Fruit fly (Drosophila melanogaster) whole organism, adult: ENCODE data around the gene CG31115.
A peak's percentile ranks its signal among the peaks of the same experiment; 100 is the strongest.

ENCODE experiments used
- CG11617 ChIP-seq: fragments of 200-800 bp; sonication (Bioruptor generic); optimal IDR thresholded peaks from 2 replicates; lab custom pipeline; 2017; ENCODE audit warnings: mild to moderate bottlenecking, missing biosample characterization, missing genetic modification reagents, missing genetic modification characterization
- CG12768 ChIP-seq: fragments of 200-800 bp; sonication (Bioruptor generic); optimal IDR thresholded peaks from 2 replicates; lab custom pipeline; 2017; ENCODE audit warnings: missing biosample characterization, missing genetic modification characterization, mild to moderate bottlenecking, moderate library complexity, missing genetic modification reagents
- CG14711 ChIP-seq: fragments of 200-800 bp; sonication (Bioruptor generic); optimal IDR thresholded peaks from 2 replicates; lab custom pipeline; 2018; ENCODE audit warnings: missing biosample characterization, mild to moderate bottlenecking, missing genetic modification characterization, moderate library complexity
- CG1620 ChIP-seq: fragments of 200-800 bp; sonication (Bioruptor generic); optimal IDR thresholded peaks from 2 replicates; lab custom pipeline; 2016; ENCODE audit warnings: missing biosample characterization, missing genetic modification characterization
- CG33017 ChIP-seq: fragments of 200-800 bp; sonication (Bioruptor generic); optimal IDR thresholded peaks from 2 replicates; lab custom pipeline; 2018; ENCODE audit warnings: missing biosample characterization, mild to moderate bottlenecking, missing genetic modification characterization, moderate library complexity
- CG5204 ChIP-seq: fragments of 200-800 bp; sonication (Bioruptor generic); optimal IDR thresholded peaks from 2 replicates; lab custom pipeline; 2016; ENCODE audit warnings: missing biosample characterization, missing genetic modification characterization
- CG7045 ChIP-seq: fragments of 200-800 bp; sonication (Bioruptor generic); optimal IDR thresholded peaks from 2 replicates; lab custom pipeline; 2017; ENCODE audit warnings: missing biosample characterization, mild to moderate bottlenecking, missing genetic modification characterization
- CG7101 ChIP-seq: fragments of 200-800 bp; sonication (Bioruptor generic); optimal IDR thresholded peaks from 2 replicates; lab custom pipeline; 2018; ENCODE audit warnings: missing biosample characterization, mild to moderate bottlenecking, missing genetic modification characterization, moderate library complexity
- Clk ChIP-seq: fragments of 200-800 bp; sonication (Bioruptor generic); optimal IDR thresholded peaks from 2 replicates; lab custom pipeline; 2017; ENCODE audit warnings: missing biosample characterization, missing genetic modification characterization
- Crg-1 ChIP-seq: fragments of 200-800 bp; sonication (Bioruptor generic); optimal IDR thresholded peaks from 2 replicates; lab custom pipeline; 2016; ENCODE audit warnings: missing biosample characterization, missing genetic modification characterization
- Hr96 ChIP-seq: fragments of 200-800 bp; sonication (Bioruptor generic); optimal IDR thresholded peaks from 2 replicates; lab custom pipeline; 2016; ENCODE audit warnings: missing biosample characterization, missing genetic modification characterization
- Mnt ChIP-seq: fragments of 200-800 bp; sonication (Bioruptor generic); optimal IDR thresholded peaks from 2 replicates; lab custom pipeline; 2016; ENCODE audit warnings: missing biosample characterization, mild to moderate bottlenecking, missing genetic modification characterization
- bab1 ChIP-seq: fragments of 200-800 bp; sonication (Bioruptor generic); optimal IDR thresholded peaks from 3 replicates; lab custom pipeline; 2019; ENCODE audit warnings: missing biosample characterization, mild to moderate bottlenecking, missing genetic modification characterization, moderate library complexity
- cic ChIP-seq: fragments of 200-800 bp; sonication (Bioruptor generic); optimal IDR thresholded peaks from 2 replicates; lab custom pipeline; 2017; ENCODE audit warnings: missing biosample characterization, mild to moderate bottlenecking, missing genetic modification characterization, moderate library complexity
- cnc ChIP-seq, 2 experiments: fragments of >200 bp; optimal IDR thresholded peaks; 2 replicates each; lab custom pipeline; 2017
- kay ChIP-seq: fragments of 200-800 bp; sonication (Bioruptor generic); peaks from one replicate; lab custom pipeline; 2016; ENCODE audit warnings: missing biosample characterization, missing genetic modification characterization, borderline replicate concordance
- ovo ChIP-seq: fragments of 200-800 bp; sonication (Bioruptor generic); optimal IDR thresholded peaks from 2 replicates; lab custom pipeline; 2016; ENCODE audit warnings: missing biosample characterization, missing genetic modification characterization
- pad ChIP-seq: fragments of 200-800 bp; sonication (Bioruptor generic); optimal IDR thresholded peaks from 3 replicates; lab custom pipeline; 2017; ENCODE audit warnings: missing biosample characterization, missing genetic modification characterization, mild to moderate bottlenecking, moderate library complexity, missing genetic modification reagents
- tj ChIP-seq: fragments of 200-800 bp; sonication (Bioruptor generic); optimal IDR thresholded peaks from 3 replicates; lab custom pipeline; 2017; ENCODE audit warnings: missing biosample characterization, mild to moderate bottlenecking, missing genetic modification characterization, moderate library complexity
- toe ChIP-seq: fragments of 200-800 bp; sonication (Bioruptor generic); optimal IDR thresholded peaks from 2 replicates; lab custom pipeline; 2016; ENCODE audit warnings: missing biosample characterization, missing genetic modification characterization

Gene CG31115

dm6 chr3R:25005748-25006147 is 31.0 kb upstream of the CG31115 start:
- no peak for TF ChIP-seq cic (GFP tag; lab: Kevin White, UChicago)
- TF ChIP-seq CG33017: no peak
- TF ChIP-seq Crg-1: no peak
- no peak for TF ChIP-seq bab1 (GFP tag; lab: Kevin White, UChicago)
- TF ChIP-seq CG7101 (tag; lab: Kevin White, UChicago): no peak
- TF ChIP-seq CG14711 (tag; lab: Kevin White, UChicago): no peak
- no peak for TF ChIP-seq pad (GFP tag; lab: Kevin White, UChicago)
- TF ChIP-seq CG12768 (GFP tag; lab: Kevin White, UChicago): no peak
- TF ChIP-seq CG1620 (GFP tag; lab: Kevin White, UChicago): no peak
- no peak for TF ChIP-seq CG5204 (GFP tag; lab: Kevin White, UChicago)
- TF ChIP-seq ovo (GFP tag; lab: Kevin White, UChicago): no peak

DNA sequence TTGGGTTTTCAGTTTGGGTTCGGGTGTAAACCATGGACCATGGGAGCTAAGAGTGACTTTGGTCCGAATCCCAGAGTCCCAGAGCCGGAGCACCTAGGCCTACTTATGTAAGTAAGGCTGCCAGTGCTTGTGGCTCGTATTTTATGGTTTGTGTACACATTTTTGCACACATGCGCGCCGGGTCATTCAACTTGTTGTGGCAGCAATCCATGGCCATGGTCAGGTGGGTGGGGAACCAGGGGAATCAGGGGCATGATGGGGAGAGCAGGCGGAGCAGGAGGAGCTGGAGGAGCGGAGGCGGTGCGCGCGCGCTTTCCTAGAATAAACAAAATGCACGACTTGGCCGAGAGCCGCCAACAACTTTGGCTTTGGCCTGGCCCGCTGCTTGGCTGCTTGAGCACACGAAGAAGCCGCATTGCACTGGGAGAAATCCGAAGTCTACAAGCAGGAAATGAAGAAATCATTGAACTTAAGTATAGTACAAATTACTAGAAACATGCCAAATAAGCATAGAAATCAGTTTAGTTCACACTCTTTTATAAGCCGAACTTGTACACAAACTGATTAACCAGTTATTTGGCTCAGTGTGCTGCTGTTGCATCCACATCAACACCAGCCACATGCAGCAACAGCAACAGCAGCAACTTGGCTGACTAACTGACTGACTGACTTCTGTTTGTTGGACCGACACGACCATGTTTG is 26.8 kb upstream of the CG31115 start:
- TF ChIP-seq pad (GFP tag; lab: Kevin White, UChicago): no peak
- no peak for TF ChIP-seq CG7101 (tag; lab: Kevin White, UChicago)
- TF ChIP-seq Clk: no peak
- TF ChIP-seq CG7045: no peak
- no peak for TF ChIP-seq toe (GFP tag; lab: Kevin White, UChicago)
- TF ChIP-seq Mnt (GFP tag; lab: Kevin White, UChicago): no peak

DNA sequence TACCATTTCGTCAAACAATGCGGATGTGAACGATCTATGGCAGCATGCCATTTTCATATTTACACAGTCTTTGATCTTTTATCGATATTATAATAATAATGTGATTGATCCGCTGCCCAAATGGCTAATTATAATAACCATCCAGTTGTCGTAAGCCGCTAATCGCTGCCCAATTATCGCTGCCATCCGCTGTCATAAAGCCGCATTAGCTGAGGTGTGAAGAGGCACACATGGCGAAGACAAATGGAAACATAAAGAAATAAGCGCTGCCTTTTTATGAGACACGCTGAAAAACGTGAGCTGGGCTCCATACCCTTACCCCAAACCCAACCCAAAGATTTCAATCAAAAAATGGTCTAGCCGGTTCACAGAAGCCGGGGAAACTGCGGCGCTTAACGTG is 24.7 kb upstream of the CG31115 start:
- TF ChIP-seq Crg-1 (no peak), CG7101 (tag; lab: Kevin White, UChicago) (no peak), CG1620 (GFP tag; lab: Kevin White, UChicago) (no peak), Hr96 (no peak), ovo (GFP tag; lab: Kevin White, UChicago) (no peak), CG7045 (no peak), cic (GFP tag; lab: Kevin White, UChicago) (no peak), CG12768 (GFP tag; lab: Kevin White, UChicago) (no peak), toe (GFP tag; lab: Kevin White, UChicago) (no peak)

dm6 chr3R:25023056-25023455 is 13.7 kb upstream of the CG31115 start, which contains the start of gene beta4GalT7:
Gene beta4GalT7 (plus strand): TSS chr3R:25023256.
- TF ChIP-seq CG5204 (GFP tag; lab: Kevin White, UChicago) (no peak), kay (GFP tag; lab: Kevin White, UChicago) (no peak)

DNA sequence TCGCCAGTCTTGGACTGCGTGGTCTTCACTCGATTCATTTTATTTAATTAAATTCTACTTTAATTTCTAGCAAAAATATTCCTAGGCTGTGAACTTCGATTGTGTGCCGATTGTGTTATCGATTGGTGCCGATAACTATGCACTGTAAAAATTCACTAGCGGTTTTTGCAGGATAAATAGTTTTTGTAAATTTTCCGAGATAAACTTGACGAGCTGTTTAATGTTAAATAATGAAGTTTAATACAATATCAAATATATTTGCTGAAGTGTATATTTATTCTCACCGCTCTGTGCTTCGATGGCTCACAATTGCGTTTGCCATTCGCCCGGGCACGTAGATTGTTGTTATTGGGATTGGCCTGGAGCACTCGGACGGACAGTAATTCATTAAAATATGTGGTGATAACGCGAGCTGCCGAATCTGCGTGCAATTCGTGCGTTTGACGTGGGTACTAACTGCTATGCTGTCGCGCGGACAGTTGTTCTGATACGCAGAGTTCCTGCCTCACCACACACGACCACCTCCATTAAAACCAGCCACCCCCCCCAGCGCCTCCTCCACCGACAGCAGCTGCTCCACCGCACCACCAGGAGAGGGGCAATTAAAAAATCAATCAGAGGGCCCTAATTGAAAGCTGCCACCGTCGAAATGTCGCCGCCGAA is 11.7 kb upstream of the CG31115 start, which contains the start of the genes EMC6 and Hr96:
EMC6 (minus strand) TSS at position 123 of the 663 bp plus-strand sequence.
Hr96 (plus strand) TSS at position 341 of the 663 bp plus-strand sequence.
- TF ChIP-seq CG1620 (GFP tag; lab: Kevin White, UChicago) (peak; percentile 93), Crg-1 (peak; percentile 80), Hr96 (no peak), bab1 (GFP tag; lab: Kevin White, UChicago) (peak; percentile 94), ovo (GFP tag; lab: Kevin White, UChicago) (peak; percentile 65), kay (GFP tag; lab: Kevin White, UChicago) (no peak), CG7101 (tag; lab: Kevin White, UChicago) (peak; percentile 92), cic (GFP tag; lab: Kevin White, UChicago) (peak; percentile 67), CG12768 (GFP tag; lab: Kevin White, UChicago) (peak; percentile 88), toe (GFP tag; lab: Kevin White, UChicago) (no peak), CG33017 (peak; percentile 91), CG7045 (peak; percentile 89), CG11617 (GFP tag; lab: Kevin White, UChicago) (peak; percentile 92), cnc (optimal IDR thresholded peaks at IDR 0.05; lab: Kevin White, UChicago) (no peak), CG5204 (GFP tag; lab: Kevin White, UChicago) (no peak), CG14711 (tag; lab: Kevin White, UChicago) (peak; percentile 83), tj (peak; percentile 67), Clk (peak; percentile 85), Mnt (GFP tag; lab: Kevin White, UChicago) (peak; percentile 85), pad (GFP tag; lab: Kevin White, UChicago) (peak; percentile 74)

DNA sequence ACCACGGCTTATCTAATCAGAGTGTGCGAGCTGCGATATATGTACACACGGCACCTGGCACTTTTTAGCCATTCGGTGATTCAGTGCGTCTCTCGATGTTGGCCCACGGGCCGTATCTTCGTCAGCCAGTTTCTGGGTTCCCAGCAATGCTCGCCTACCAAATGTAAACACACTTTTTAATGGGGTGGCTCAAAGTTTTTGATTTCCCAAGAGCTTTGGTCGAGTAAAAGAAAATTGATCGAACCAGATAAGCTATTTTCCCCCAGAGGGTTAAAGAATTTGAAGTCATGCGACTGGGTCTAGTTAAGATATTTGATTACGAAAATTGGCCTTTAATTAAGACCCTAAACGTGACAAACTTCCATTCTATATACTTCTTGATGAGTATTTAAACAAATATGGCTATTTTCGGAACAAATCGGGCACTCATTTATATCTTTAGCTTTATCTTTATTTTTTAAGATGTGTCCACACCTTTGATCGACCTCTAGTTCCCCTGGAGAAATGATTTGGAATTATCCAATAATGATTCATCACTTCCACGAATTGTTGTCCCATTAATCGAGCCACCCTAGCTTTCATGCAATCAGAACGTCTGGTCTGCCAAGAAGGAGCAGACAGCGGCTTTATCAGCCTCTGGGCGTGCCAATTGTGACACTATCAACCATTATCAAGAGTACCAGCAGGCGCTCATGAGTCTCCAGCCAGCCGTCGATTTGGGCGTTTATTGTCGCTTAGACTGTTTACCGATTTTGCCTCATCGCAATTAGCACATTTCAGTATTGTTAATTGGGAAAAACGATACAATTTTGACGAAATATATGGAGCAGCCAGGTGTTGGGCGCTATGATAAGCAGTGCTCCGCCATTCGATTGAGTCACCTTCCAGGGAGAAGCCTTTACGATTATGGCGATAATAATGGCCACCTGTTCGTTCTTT is 9.2 kb upstream of the CG31115 start:
- TF ChIP-seq CG7101 (tag; lab: Kevin White, UChicago) (peak; percentile 42), CG7045 (peak; percentile 28), CG11617 (GFP tag; lab: Kevin White, UChicago) (peak; percentile 74), kay (GFP tag; lab: Kevin White, UChicago) (peak; percentile 95), CG1620 (GFP tag; lab: Kevin White, UChicago) (no peak), pad (GFP tag; lab: Kevin White, UChicago) (peak; percentile 41), ovo (GFP tag; lab: Kevin White, UChicago) (no peak), bab1 (GFP tag; lab: Kevin White, UChicago) (no peak), tj (peak; percentile 10), Crg-1 (no peak), CG5204 (GFP tag; lab: Kevin White, UChicago) (no peak), cnc (optimal IDR thresholded peaks at IDR 0.05; lab: Kevin White, UChicago) (no peak), Mnt (GFP tag; lab: Kevin White, UChicago) (peak; percentile 34), toe (GFP tag; lab: Kevin White, UChicago) (no peak), CG12768 (GFP tag; lab: Kevin White, UChicago) (peak; percentile 40), CG33017 (no peak), Clk (no peak), CG14711 (tag; lab: Kevin White, UChicago) (peak; percentile 8), cic (GFP tag; lab: Kevin White, UChicago) (no peak), Hr96 (no peak)
